Fruit fly (Drosophila melanogaster) whole organism, embryonic: ENCODE results near the gene CG42529.

Experiments
- Bgb ChIP-seq: fragments of 200-800 bp; sonication (Bioruptor generic); IDR thresholded peaks from 2 replicates; pipeline ENCODE4 v1.3.6; 2022; ENCODE audit warnings: missing biosample characterization, missing genetic modification characterization; ENCODE audit not compliant: partially characterized antibody
- Blimp-1 ChIP-seq: fragments of 200-800 bp; sonication (Bioruptor generic); optimal IDR thresholded peaks from 3 replicates; lab custom pipeline; 2018; ENCODE audit warnings: missing biosample characterization, missing genetic modification characterization, mild to moderate bottlenecking, moderate library complexity, missing genetic modification reagents
- Bteb2 ChIP-seq: fragments of 200-800 bp; sonication (Bioruptor generic); optimal IDR thresholded peaks from 2 replicates; lab custom pipeline; 2016; ENCODE audit warnings: missing biosample characterization, missing genetic modification characterization
- CG10267 ChIP-seq: fragments of 200-800 bp; sonication (Bioruptor generic); optimal IDR thresholded peaks from 2 replicates; lab custom pipeline; 2018; ENCODE audit warnings: missing biosample characterization, mild to moderate bottlenecking, missing genetic modification characterization, moderate library complexity
- CG10543 ChIP-seq: fragments of 200-800 bp; sonication (Bioruptor generic); optimal IDR thresholded peaks from 3 replicates; lab custom pipeline; 2017; ENCODE audit warnings: missing biosample characterization, mild to moderate bottlenecking, missing genetic modification characterization, moderate library complexity
- CG10654 ChIP-seq: fragments of 200-800 bp; sonication (Bioruptor generic); optimal IDR thresholded peaks from 2 replicates; lab custom pipeline; 2016; ENCODE audit warnings: missing biosample characterization, missing genetic modification characterization
- CG11695 ChIP-seq: fragments of 200-800 bp; sonication (Bioruptor generic); IDR thresholded peaks from 3 replicates; pipeline ENCODE4 v1.3.6; 2022; ENCODE audit warnings: missing biosample characterization, missing genetic modification characterization
- CG12155 ChIP-seq: fragments of 200-800 bp; sonication (Bioruptor generic); optimal IDR thresholded peaks from 3 replicates; lab custom pipeline; 2016; ENCODE audit warnings: missing biosample characterization, missing genetic modification characterization
- CG12942 ChIP-seq: fragments of 200-800 bp; sonication (Bioruptor generic); optimal IDR thresholded peaks from 3 replicates; lab custom pipeline; 2016; ENCODE audit warnings: missing biosample characterization, missing genetic modification characterization
- CG13894 ChIP-seq: fragments of 200-800 bp; sonication (Bioruptor generic); optimal IDR thresholded peaks from 3 replicates; lab custom pipeline; 2018; ENCODE audit warnings: missing biosample characterization, mild to moderate bottlenecking, missing genetic modification characterization, moderate library complexity
- CG14014 ChIP-seq: fragments of 200-800 bp; sonication (Bioruptor generic); IDR thresholded peaks from 2 replicates; pipeline ENCODE4 v1.3.6; 2022; ENCODE audit warnings: missing biosample characterization, missing genetic modification characterization
- CG16863 ChIP-seq: fragments of 200-800 bp; sonication (Bioruptor generic); optimal IDR thresholded peaks from 3 replicates; lab custom pipeline; 2016; ENCODE audit warnings: missing biosample characterization, missing genetic modification characterization
- CG17385 ChIP-seq: fragments of 200-800 bp; sonication (Bioruptor generic); optimal IDR thresholded peaks from 3 replicates; lab custom pipeline; 2018; ENCODE audit warnings: missing biosample characterization, mild to moderate bottlenecking, missing genetic modification characterization
- CG2678 ChIP-seq: fragments of 200-800 bp; sonication (Bioruptor generic); optimal IDR thresholded peaks from 3 replicates; lab custom pipeline; 2019; ENCODE audit warnings: missing biosample characterization, mild to moderate bottlenecking, missing genetic modification characterization, moderate library complexity
- CG30431 ChIP-seq: fragments of 200-800 bp; sonication (Bioruptor generic); optimal IDR thresholded peaks from 2 replicates; lab custom pipeline; 2017; ENCODE audit warnings: missing biosample characterization, missing genetic modification characterization
- CG34376 ChIP-seq: fragments of 200-800 bp; sonication (Bioruptor generic); optimal IDR thresholded peaks from 2 replicates; lab custom pipeline; 2018; ENCODE audit warnings: missing biosample characterization, mild to moderate bottlenecking, missing genetic modification characterization
- CG4424 ChIP-seq: fragments of 200-800 bp; sonication (Bioruptor generic); optimal IDR thresholded peaks from 3 replicates; lab custom pipeline; 2016; ENCODE audit warnings: missing biosample characterization, missing genetic modification characterization
- CG6791 ChIP-seq: fragments of 200-800 bp; sonication (Bioruptor generic); IDR thresholded peaks from 3 replicates; pipeline ENCODE4 v1.3.6; 2022; ENCODE audit warnings: missing biosample characterization, missing genetic modification characterization; ENCODE audit not compliant: partially characterized antibody
- CG7372 ChIP-seq: fragments of 200-800 bp; sonication (Bioruptor generic); IDR thresholded peaks from 2 replicates; pipeline ENCODE4 v1.3.6; 2022; ENCODE audit warnings: missing biosample characterization, missing genetic modification characterization
- CG9932 ChIP-seq: fragments of 200-800 bp; sonication (Bioruptor generic); IDR thresholded peaks from 2 replicates; pipeline ENCODE4 v1.3.6; 2022; ENCODE audit warnings: missing biosample characterization, missing genetic modification characterization
- Dip2 ChIP-seq: fragments of 200-800 bp; sonication (Bioruptor generic); IDR thresholded peaks from 2 replicates; pipeline ENCODE4 v1.3.6; 2022; ENCODE audit warnings: missing biosample characterization, missing genetic modification characterization
- E2f2 ChIP-seq: fragments of 200-800 bp; sonication (Bioruptor generic); IDR thresholded peaks from 2 replicates; pipeline ENCODE4 v1.3.6; 2022; ENCODE audit warnings: missing biosample characterization, missing genetic modification characterization
- Fer2 ChIP-seq: fragments of 200-800 bp; sonication (Bioruptor generic); optimal IDR thresholded peaks from 2 replicates; lab custom pipeline; 2018; ENCODE audit warnings: missing biosample characterization, mild to moderate bottlenecking, missing genetic modification characterization, moderate library complexity
- H15 ChIP-seq: fragments of 200-800 bp; sonication (Bioruptor generic); IDR thresholded peaks from 3 replicates; pipeline ENCODE4 v1.3.6; 2022; ENCODE audit warnings: missing biosample characterization, missing genetic modification characterization
- HHEX ChIP-seq: fragments of 200-800 bp; sonication (Bioruptor generic); optimal IDR thresholded peaks from 3 replicates; lab custom pipeline; 2017; ENCODE audit warnings: missing biosample characterization, mild to moderate bottlenecking, missing genetic modification characterization, missing genetic modification reagents
- HLH4C ChIP-seq: fragments of 200-800 bp; sonication (Bioruptor generic); IDR thresholded peaks from 3 replicates; pipeline ENCODE4 v1.3.6; 2022; ENCODE audit warnings: missing biosample characterization, missing genetic modification characterization; ENCODE audit not compliant: partially characterized antibody
- HLHmδ ChIP-seq: fragments of 200-800 bp; sonication (Bioruptor generic); optimal IDR thresholded peaks from 2 replicates; lab custom pipeline; 2018; ENCODE audit warnings: missing biosample characterization, mild to moderate bottlenecking, missing genetic modification characterization, moderate library complexity
- Sox100B ChIP-seq: fragments of 200-800 bp; sonication (Bioruptor generic); optimal IDR thresholded peaks from 3 replicates; lab custom pipeline; 2018; ENCODE audit warnings: missing biosample characterization, mild to moderate bottlenecking, missing genetic modification characterization
- TFAM ChIP-seq: fragments of 200-800 bp; sonication (Bioruptor generic); optimal IDR thresholded peaks from 2 replicates; lab custom pipeline; 2017; ENCODE audit warnings: missing biosample characterization, missing genetic modification characterization, inconsistent platforms
- Usf ChIP-seq: fragments of 200-800 bp; sonication (Bioruptor generic); optimal IDR thresholded peaks from 2 replicates; lab custom pipeline; 2017; ENCODE audit warnings: missing genotype, missing biosample characterization, missing genetic modification characterization
- abd-A ChIP-seq: fragments of 200-800 bp; sonication (Bioruptor generic); optimal IDR thresholded peaks from 3 replicates; lab custom pipeline; 2019; ENCODE audit warnings: missing biosample characterization, mild to moderate bottlenecking, missing genetic modification characterization, moderate library complexity
- caup ChIP-seq: fragments of 200-800 bp; sonication (Bioruptor generic); optimal IDR thresholded peaks from 3 replicates; lab custom pipeline; 2017; ENCODE audit warnings: missing biosample characterization, mild to moderate bottlenecking, missing genetic modification characterization, moderate library complexity; ENCODE audit not compliant: severe bottlenecking
- dimm ChIP-seq: fragments of 200-800 bp; sonication (Bioruptor generic); IDR thresholded peaks from 2 replicates; pipeline ENCODE4 v1.3.6; 2022; ENCODE audit warnings: missing biosample characterization, missing genetic modification characterization
- dmrt99B ChIP-seq: fragments of 200-800 bp; sonication (Bioruptor generic); optimal IDR thresholded peaks from 2 replicates; lab custom pipeline; 2018; ENCODE audit warnings: missing biosample characterization, mild to moderate bottlenecking, missing genetic modification characterization, moderate library complexity
- fd102C ChIP-seq: fragments of 200-800 bp; sonication (Bioruptor generic); optimal IDR thresholded peaks from 2 replicates; lab custom pipeline; 2018; ENCODE audit warnings: missing biosample characterization, mild to moderate bottlenecking, missing genetic modification characterization, moderate library complexity
- fu2 ChIP-seq: fragments of 200-800 bp; sonication (Bioruptor generic); optimal IDR thresholded peaks from 2 replicates; lab custom pipeline; 2016; ENCODE audit warnings: missing biosample characterization, missing genetic modification characterization
- gcm2 ChIP-seq: fragments of 200-800 bp; sonication (Bioruptor generic); optimal IDR thresholded peaks from 2 replicates; lab custom pipeline; 2016; ENCODE audit warnings: missing biosample characterization, missing genetic modification characterization
- gsb-n ChIP-seq: fragments of 200-800 bp; sonication (Bioruptor generic); optimal IDR thresholded peaks from 3 replicates; lab custom pipeline; 2018; ENCODE audit warnings: missing biosample characterization, mild to moderate bottlenecking, missing genetic modification characterization
- nerfin-2 ChIP-seq: fragments of 200-800 bp; sonication (Bioruptor generic); IDR thresholded peaks from 2 replicates; pipeline ENCODE4 v1.3.6; 2022; ENCODE audit warnings: missing biosample characterization, missing genetic modification characterization; ENCODE audit not compliant: partially characterized antibody
- nmo ChIP-seq: fragments of 200-800 bp; sonication (Bioruptor generic); optimal IDR thresholded peaks from 2 replicates; lab custom pipeline; 2018; ENCODE audit warnings: missing biosample characterization, mild to moderate bottlenecking, missing genetic modification characterization, moderate library complexity
- rib ChIP-seq: fragments of 200-800 bp; sonication (Bioruptor generic); IDR thresholded peaks from 2 replicates; pipeline ENCODE4 v1.3.6; 2022; ENCODE audit warnings: missing biosample characterization, missing genetic modification characterization
- run ChIP-seq: fragments of 200-800 bp; sonication (Bioruptor generic); optimal IDR thresholded peaks from 3 replicates; lab custom pipeline; 2018; ENCODE audit warnings: missing biosample characterization, mild to moderate bottlenecking, missing genetic modification characterization
- sc ChIP-seq, 3 experiments: fragments of >200 bp in 2 of 3; fragments of 200-800 bp in 1 of 3; sonication (Bioruptor generic) in 1 of 3; optimal IDR thresholded peaks; 2 replicates in 2 of 3; 3 replicates in 1 of 3; lab custom pipeline; 2017; ENCODE audit warnings: mild to moderate bottlenecking in 1 of 3, missing biosample characterization in 1 of 3, missing genetic modification characterization in 1 of 3, missing genetic modification reagents in 1 of 3
- sd ChIP-seq: fragments of 200-800 bp; sonication (Bioruptor generic); optimal IDR thresholded peaks from 3 replicates; lab custom pipeline; 2018; ENCODE audit warnings: missing biosample characterization, mild to moderate bottlenecking, missing genetic modification characterization, moderate library complexity
- sens ChIP-seq: fragments of 200-800 bp; sonication (Bioruptor generic); peaks from one replicate; lab custom pipeline; 2016; ENCODE audit warnings: missing biosample characterization, missing genetic modification characterization
- sisA ChIP-seq: fragments of 200-800 bp; sonication (Bioruptor generic); IDR thresholded peaks from 2 replicates; pipeline ENCODE4 v1.3.6; 2022; ENCODE audit warnings: missing biosample characterization, missing genetic modification characterization
- slbo ChIP-seq: fragments of 200-800 bp; sonication (Bioruptor generic); IDR thresholded peaks from 2 replicates; pipeline ENCODE4 v1.3.6; 2022; ENCODE audit warnings: missing biosample characterization, missing genetic modification characterization
- tna ChIP-seq: fragments of 200-800 bp; sonication (Bioruptor generic); IDR thresholded peaks from 2 replicates; pipeline ENCODE4 v1.3.6; 2022; ENCODE audit warnings: missing biosample characterization, missing genetic modification characterization; ENCODE audit not compliant: partially characterized antibody
- tup ChIP-seq: fragments of 200-800 bp; sonication (Bioruptor generic); optimal IDR thresholded peaks from 2 replicates; lab custom pipeline; 2016; ENCODE audit warnings: missing biosample characterization, mild to moderate bottlenecking, missing genetic modification characterization, moderate library complexity
- vvl ChIP-seq: fragments of 200-800 bp; sonication (Bioruptor generic); IDR thresholded peaks from 2 replicates; pipeline ENCODE4 v1.3.6; 2022; ENCODE audit warnings: missing biosample characterization, missing genetic modification characterization
- z ChIP-seq: fragments of 200-800 bp; sonication (Bioruptor generic); IDR thresholded peaks from 3 replicates; pipeline ENCODE4 v1.3.6; 2022; ENCODE audit warnings: missing biosample characterization, missing genetic modification characterization

Gene CG42529

dm6 chr3L:19700463-19700862 is 28.3 kb upstream of the CG42529 start (continued):
- TF ChIP-seq Usf (GFP tag; lab: Kevin White, UChicago) (no peak), CG9932 (GFP tag; lab: Robert Waterston, UW) (no peak), CG16863 (GFP tag; lab: Kevin White, UChicago) (no peak), dmrt99B (no peak), gcm2 (GFP tag; lab: Kevin White, UChicago) (no peak), CG30431 (GFP tag; lab: Kevin White, UChicago) (no peak), CG14014 (GFP tag; lab: Robert Waterston, UW) (no peak), abd-A (peak; percentile 95), z (no peak), TFAM (GFP tag; lab: Kevin White, UChicago) (no peak), CG10267 (tag; lab: Kevin White, UChicago) (no peak), tup (GFP tag; lab: Kevin White, UChicago) (no peak), sens (GFP tag; lab: Kevin White, UChicago) (peak; percentile 48), gsb-n (tag; lab: Kevin White, UChicago) (no peak), sc (optimal IDR thresholded peaks at IDR 0.05; lab: Kevin White, UChicago) (no peak), sc (GFP tag; optimal IDR thresholded peaks at IDR 0.05; lab: Kevin White, UChicago) (no peak), CG11695 (no peak), Fer2 (tag; lab: Kevin White, UChicago) (no peak), CG10543 (GFP tag; lab: Kevin White, UChicago) (peak; percentile 3), E2f2 (GFP tag; lab: Robert Waterston, UW) (no peak), CG4424 (GFP tag; lab: Kevin White, UChicago) (no peak), Blimp-1 (GFP tag; lab: Kevin White, UChicago) (peak; percentile 82), Dip2 (GFP tag; lab: Robert Waterston, UW) (no peak), HHEX (GFP tag; lab: Kevin White, UChicago) (no peak), CG17385 (GFP tag; lab: Kevin White, UChicago) (no peak), dimm (GFP tag; lab: Robert Waterston, UW) (no peak), nmo (GFP tag; lab: Kevin White, UChicago) (no peak), fu2 (GFP tag; lab: Kevin White, UChicago) (no peak), Sox100B (no peak), sd (tag; lab: Kevin White, UChicago) (peak; percentile 60), CG12155 (no peak), slbo (GFP tag; lab: Robert Waterston, UW) (no peak), CG13894 (tag; lab: Kevin White, UChicago) (peak; percentile 95), Bteb2 (GFP tag; lab: Kevin White, UChicago) (no peak), caup (GFP tag; lab: Kevin White, UChicago) (no peak), H15 (no peak), run (tag; lab: Kevin White, UChicago) (no peak), sisA (GFP tag; lab: Robert Waterston, UW) (no peak), CG34376 (GFP tag; lab: Kevin White, UChicago) (no peak), fd102C (GFP tag; lab: Kevin White, UChicago) (no peak)

dm6 chr3L:19701106-19701505 is 27.7 kb upstream of the CG42529 start:
- TF ChIP-seq nerfin-2 (peak; percentile 52), Bgb (0 out of 2 replicates have a peak, but pooled peaks have one; percentile 22), CG12942 (GFP tag; lab: Kevin White, UChicago) (no peak), CG10654 (no peak), tna (GFP tag; lab: Robert Waterston, UW) (0 out of 2 replicates have a peak, but pooled peaks have one; percentile 41), HLHmδ (GFP tag; lab: Kevin White, UChicago) (no peak), rib (GFP tag; lab: Robert Waterston, UW) (no peak), CG6791 (GFP tag; lab: Robert Waterston, UW) (0 out of 3 replicates have a peak, but pooled peaks have one; percentile 44), CG7372 (no peak), HLH4C (GFP tag; lab: Robert Waterston, UW) (peak; percentile 63; the same call in 2 of the 3 replicates), vvl (no peak), CG2678 (tag; lab: Kevin White, UChicago) (no peak)
